Worm (Caenorhabditis elegans): ENCODE measurements around the gene fbxa-98.

DNA sequence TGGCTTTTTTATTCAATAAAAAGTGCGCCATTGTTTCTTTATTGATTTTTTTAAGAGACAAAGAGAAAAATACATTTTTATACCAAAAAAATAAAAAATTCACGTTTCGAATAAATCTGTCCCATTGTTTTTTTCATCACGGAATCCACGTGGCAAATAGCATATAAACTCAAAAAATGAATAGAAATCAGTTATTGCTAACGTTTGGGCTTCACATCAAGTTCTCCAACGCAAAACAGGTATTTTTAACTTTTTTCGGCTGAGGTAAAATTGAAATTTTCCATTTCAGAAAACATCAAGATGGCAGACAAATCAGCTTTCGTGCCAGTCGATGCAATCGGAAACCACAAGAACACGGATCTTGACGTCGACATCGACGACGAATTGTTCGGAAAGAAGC lies 39.9 kb upstream of the fbxa-98 start, which contains the start of gene Y45F10B.3:
- TF ChIP-seq ref-2 (tag; optimal IDR thresholded peaks at IDR 0.05), result no peak
- no peak for TF ChIP-seq ceh-9 (tag; optimal IDR thresholded peaks at IDR 0.05)
- no peak for TF ChIP-seq ceh-30 (tag; optimal IDR thresholded peaks at IDR 0.05)
- TF ChIP-seq tbx-2 (tag; optimal IDR thresholded peaks at IDR 0.05), result no peak
- TF ChIP-seq ceh-19 (GFP tag; optimal IDR thresholded peaks at IDR 0.05), result no peak
- TF ChIP-seq ceh-14 (tag; optimal IDR thresholded peaks at IDR 0.05), result no peak
